Worm (Caenorhabditis elegans) whole organism, L4 larva: ENCODE measurements around the gene fbxa-139.
A peak's percentile ranks its signal among the peaks of the same experiment; 100 is the strongest.

Experiments used
- D1046.2 ChIP-seq: fragments of 200-800 bp; sonication (Bioruptor generic); IDR thresholded peaks from 2 replicates; pipeline ENCODE4 v1.3.6; 2022; ENCODE audit warnings: missing genetic modification characterization, missing compliant biosample characterization
- F10B5.3 ChIP-seq: sonication (generic microtip); optimal IDR thresholded peaks from 2 replicates; lab custom pipeline; 2016; ENCODE audit warnings: mild to moderate bottlenecking, missing genetic modification characterization, missing compliant biosample characterization
- F26F4.8 ChIP-seq: fragments of 200-800 bp; sonication (Bioruptor generic); conservative IDR thresholded peaks from 2 replicates; pipeline ENCODE4 v1.3.6; 2022; ENCODE audit warnings: missing genetic modification characterization, missing compliant biosample characterization
- F44E2.7 ChIP-seq: fragments of 200-800 bp; sonication (Bioruptor generic); IDR thresholded peaks from 2 replicates; pipeline ENCODE4 v2.1.2; 2022; ENCODE audit warnings: missing genetic modification characterization, missing compliant biosample characterization
- T26A8.4 ChIP-seq: fragments of 200-800 bp; sonication (Bioruptor generic); IDR thresholded peaks from 2 replicates; pipeline ENCODE4 v1.3.6; 2022; ENCODE audit warnings: missing genetic modification characterization, missing compliant biosample characterization
- Y105C5A.15 ChIP-seq: fragments of 200-800 bp; sonication (Bioruptor generic); IDR thresholded peaks from 2 replicates; pipeline ENCODE4 v1.3.6; 2022; ENCODE audit warnings: missing genetic modification characterization, missing compliant biosample characterization
- Y48G9A.11 ChIP-seq: fragments of 200-800 bp; sonication (Bioruptor generic); IDR thresholded peaks from 2 replicates; pipeline ENCODE4 v1.3.6; 2022; ENCODE audit warnings: missing genetic modification reagents, missing genetic modification characterization, missing compliant biosample characterization
- Y5F2A.4 ChIP-seq: fragments of 200-800 bp; sonication (Bioruptor generic); optimal IDR thresholded peaks from 2 replicates; lab custom pipeline; 2018; ENCODE audit warnings: mild to moderate bottlenecking, missing genetic modification characterization, missing compliant biosample characterization
- arid-1 ChIP-seq: fragments of 200-800 bp; sonication (Bioruptor generic); conservative IDR thresholded peaks from 2 replicates; pipeline ENCODE4 v1.3.6; 2022; ENCODE audit warnings: missing genetic modification reagents, missing genetic modification characterization, missing compliant biosample characterization
- attf-4 ChIP-seq: sonication (generic microtip); optimal IDR thresholded peaks from 3 replicates; lab custom pipeline; 2017; ENCODE audit warnings: missing biosample characterization, missing genetic modification characterization
- ceh-20 ChIP-seq: fragments of 200-800 bp; sonication (Bioruptor generic); IDR thresholded peaks from 2 replicates; pipeline ENCODE4 v1.3.6; 2022; ENCODE audit warnings: missing genetic modification reagents, missing genetic modification characterization, missing compliant biosample characterization
- ceh-44 ChIP-seq: fragments of 200-800 bp; sonication (Bioruptor generic); IDR thresholded peaks from 2 replicates; pipeline ENCODE4 v1.3.6; 2022; ENCODE audit warnings: missing genetic modification reagents, missing genetic modification characterization, missing compliant biosample characterization
- ctbp-1 ChIP-seq: fragments of 200-800 bp; sonication (Bioruptor generic); IDR thresholded peaks from 2 replicates; pipeline ENCODE4 v1.3.6; 2022; ENCODE audit warnings: missing genetic modification reagents, missing genetic modification characterization, missing compliant biosample characterization
- daf-16 ChIP-seq, 3 experiments: sonication (generic microtip); optimal IDR thresholded peaks; 2 replicates each; lab custom pipeline; 2016 to 2017; ENCODE audit warnings: missing genetic modification characterization in 3 of 3, missing genetic modification reagents in 3 of 3, mild to moderate bottlenecking in 2 of 3, missing compliant biosample characterization in 2 of 3, missing biosample characterization in 1 of 3, moderate library complexity in 1 of 3
- dmd-6 ChIP-seq: fragments of 200-800 bp; sonication (Bioruptor generic); IDR thresholded peaks from 2 replicates; pipeline ENCODE4 v1.3.6; 2022; ENCODE audit warnings: missing genetic modification reagents, missing genetic modification characterization, missing compliant biosample characterization
- dmd-8 ChIP-seq: fragments of 200-800 bp; sonication (Bioruptor generic); IDR thresholded peaks from 2 replicates; pipeline ENCODE4 v1.3.6; 2022; ENCODE audit warnings: missing genetic modification characterization, missing compliant biosample characterization
- egl-27 ChIP-seq: sonication (generic microtip); optimal IDR thresholded peaks from 3 replicates; lab custom pipeline; 2017; ENCODE audit warnings: missing biosample characterization, missing genetic modification reagents, missing genetic modification characterization
- egl-43 ChIP-seq: fragments of 200-800 bp; sonication (Bioruptor generic); IDR thresholded peaks from 2 replicates; pipeline ENCODE4 v1.3.6; 2022; ENCODE audit warnings: missing genetic modification reagents, missing genetic modification characterization, missing compliant biosample characterization
- fos-1 ChIP-seq: fragments of 150-350 bp; optimal IDR thresholded peaks from 2 replicates; lab custom pipeline; 2014; ENCODE audit warnings: missing biosample characterization, missing genetic modification characterization
- hlh-11 ChIP-seq: fragments of 200-800 bp; sonication (Bioruptor generic); optimal IDR thresholded peaks from 2 replicates; lab custom pipeline; 2018; ENCODE audit warnings: mild to moderate bottlenecking, missing genetic modification characterization, missing compliant biosample characterization
- hlh-30 ChIP-seq: sonication (generic microtip); optimal IDR thresholded peaks from 2 replicates; lab custom pipeline; 2017; ENCODE audit warnings: antibody characterized with exemption, mild to moderate bottlenecking, missing genetic modification characterization, missing compliant biosample characterization; ENCODE audit not compliant: insufficient read depth
- hmg-1.1 ChIP-seq: fragments of 200-800 bp; sonication (Bioruptor generic); IDR thresholded peaks from 2 replicates; pipeline ENCODE4 v1.3.6; 2022; ENCODE audit warnings: missing genetic modification reagents, missing genetic modification characterization, missing compliant biosample characterization
- lim-7 ChIP-seq: fragments of 200-800 bp; sonication (Bioruptor generic); IDR thresholded peaks from 2 replicates; pipeline ENCODE4 v1.3.6; 2022; ENCODE audit warnings: missing genetic modification characterization, missing compliant biosample characterization
- lin-1 ChIP-seq: fragments of 200-800 bp; sonication (Bioruptor generic); IDR thresholded peaks from 2 replicates; pipeline ENCODE4 v1.3.6; 2022; ENCODE audit warnings: missing genetic modification reagents, missing genetic modification characterization, missing compliant biosample characterization
- lsy-2 ChIP-seq, 2 experiments: fragments of 150-350 bp in 1 of 2; sonication (generic microtip) in 1 of 2; optimal IDR thresholded peaks; 2 replicates each; lab custom pipeline; 2014 to 2017; ENCODE audit warnings: missing biosample characterization in 2 of 2, missing genetic modification characterization in 2 of 2
- mdl-1 ChIP-seq, 2 experiments: fragments of 150-350 bp in 1 of 2; sonication (generic microtip) in 1 of 2; optimal IDR thresholded peaks; 2 replicates each; lab custom pipeline; 2014 to 2017; ENCODE audit warnings: missing biosample characterization in 2 of 2, missing genetic modification characterization in 2 of 2
- mep-1 ChIP-seq: fragments of 150-350 bp; sonication (generic microtip); optimal IDR thresholded peaks from 3 replicates; lab custom pipeline; 2014; ENCODE audit warnings: missing biosample characterization, missing genetic modification characterization
- mes-2 ChIP-seq: sonication (generic microtip); optimal IDR thresholded peaks from 2 replicates; lab custom pipeline; 2016; ENCODE audit warnings: missing genotype, mild to moderate bottlenecking, missing genetic modification characterization, missing compliant biosample characterization; ENCODE audit not compliant: poor library complexity, severe bottlenecking
- mxl-2 ChIP-seq: fragments of 200-800 bp; sonication (Bioruptor generic); conservative IDR thresholded peaks from 2 replicates; pipeline ENCODE4 v1.3.6; 2022; ENCODE audit warnings: missing genetic modification reagents, missing genetic modification characterization, missing compliant biosample characterization
- nhr-111 ChIP-seq: fragments of 200-800 bp; sonication (Bioruptor generic); optimal IDR thresholded peaks from 2 replicates; lab custom pipeline; 2018; ENCODE audit warnings: mild to moderate bottlenecking, missing genetic modification characterization, missing compliant biosample characterization
- nhr-28 ChIP-seq: fragments of 150-350 bp; optimal IDR thresholded peaks from 2 replicates; lab custom pipeline; 2014; ENCODE audit warnings: missing biosample characterization, missing genetic modification characterization
- nhr-42 ChIP-seq: fragments of 200-800 bp; sonication (Bioruptor generic); IDR thresholded peaks from 2 replicates; pipeline ENCODE4 v1.3.6; 2022; ENCODE audit warnings: missing genetic modification characterization, missing compliant biosample characterization
- nhr-48 ChIP-seq: sonication (generic microtip); optimal IDR thresholded peaks from 2 replicates; lab custom pipeline; 2016; ENCODE audit warnings: mild to moderate bottlenecking, missing genetic modification characterization, missing compliant biosample characterization
- nhr-6 ChIP-seq: fragments of 150-350 bp; optimal IDR thresholded peaks from 2 replicates; lab custom pipeline; 2014; ENCODE audit warnings: missing biosample characterization, missing genetic modification characterization
- nhr-77 ChIP-seq: fragments of 150-350 bp; optimal IDR thresholded peaks from 2 replicates; lab custom pipeline; 2014; ENCODE audit warnings: missing biosample characterization, missing genetic modification characterization
- pha-4 ChIP-seq, 2 experiments: fragments of 150-350 bp in 1 of 2; fragments of 200-800 bp in 1 of 2; sonication (Bioruptor generic) in 1 of 2; IDR thresholded peaks in 1 of 2; optimal IDR thresholded peaks in 1 of 2; 2 replicates each; pipeline versions ENCODE4 v1.3.6 to Lab custom; 2014 to 2022; ENCODE audit warnings: missing genetic modification characterization in 2 of 2, missing genetic modification reagents in 2 of 2, missing biosample characterization in 1 of 2, missing compliant biosample characterization in 1 of 2
- pqm-1 ChIP-seq: sonication (generic microtip); optimal IDR thresholded peaks from 2 replicates; lab custom pipeline; 2017; ENCODE audit warnings: missing biosample characterization, missing genetic modification characterization
- rbr-2 ChIP-seq: sonication (generic microtip); optimal IDR thresholded peaks from 2 replicates; lab custom pipeline; 2016; ENCODE audit warnings: missing genotype, missing genetic modification characterization, missing compliant biosample characterization
- set-16 ChIP-seq: fragments of 200-800 bp; sonication (Bioruptor generic); IDR thresholded peaks from 2 replicates; pipeline ENCODE4 v1.3.6; 2022; ENCODE audit warnings: missing genetic modification reagents, missing genetic modification characterization, missing compliant biosample characterization
- snpc-1.2 ChIP-seq: fragments of 200-800 bp; sonication (Bioruptor generic); IDR thresholded peaks from 2 replicates; pipeline ENCODE4 v1.3.6; 2022; ENCODE audit warnings: missing genetic modification reagents, missing genetic modification characterization, missing compliant biosample characterization
- spr-1 ChIP-seq: sonication (generic microtip); optimal IDR thresholded peaks from 2 replicates; lab custom pipeline; 2016; ENCODE audit warnings: mild to moderate bottlenecking, missing genetic modification characterization, missing compliant biosample characterization
- spr-3 ChIP-seq: fragments of 200-800 bp; sonication (Bioruptor generic); optimal IDR thresholded peaks from 2 replicates; lab custom pipeline; 2018; ENCODE audit warnings: mild to moderate bottlenecking, missing genetic modification characterization, missing compliant biosample characterization
- tra-1 ChIP-seq: fragments of 200-800 bp; sonication (Bioruptor generic); IDR thresholded peaks from 2 replicates; pipeline ENCODE4 v1.3.6; 2022; ENCODE audit warnings: missing genetic modification reagents, missing genetic modification characterization, missing compliant biosample characterization
- unc-62 ChIP-seq, 3 experiments: fragments of 150-350 bp in 1 of 3; sonication (generic microtip); optimal IDR thresholded peaks in 2 of 3; peaks in 1 of 3; 1 replicate in 1 of 3; 2 replicates in 2 of 3; lab custom pipeline; 2014 to 2017; ENCODE audit warnings: missing biosample characterization in 3 of 3, missing genetic modification characterization in 3 of 3, missing genetic modification reagents in 3 of 3, missing genotype in 1 of 3
- vab-7 ChIP-seq: fragments of 200-800 bp; sonication (Bioruptor generic); IDR thresholded peaks from 2 replicates; pipeline ENCODE4 v1.3.6; 2022; ENCODE audit warnings: missing genetic modification reagents, missing genetic modification characterization, missing compliant biosample characterization
- zfp-2 ChIP-seq: sonication (generic microtip); optimal IDR thresholded peaks from 2 replicates; lab custom pipeline; 2016; ENCODE audit warnings: mild to moderate bottlenecking, missing genetic modification characterization, missing compliant biosample characterization
- zip-11 ChIP-seq: fragments of 200-800 bp; sonication (Bioruptor generic); IDR thresholded peaks from 2 replicates; pipeline ENCODE4 v1.3.6; 2022; ENCODE audit warnings: missing genetic modification characterization, missing compliant biosample characterization
- ztf-11 ChIP-seq: fragments of 150-350 bp; optimal IDR thresholded peaks from 2 replicates; lab custom pipeline; 2014; ENCODE audit warnings: missing biosample characterization, missing genetic modification characterization

Gene fbxa-139

DNA sequence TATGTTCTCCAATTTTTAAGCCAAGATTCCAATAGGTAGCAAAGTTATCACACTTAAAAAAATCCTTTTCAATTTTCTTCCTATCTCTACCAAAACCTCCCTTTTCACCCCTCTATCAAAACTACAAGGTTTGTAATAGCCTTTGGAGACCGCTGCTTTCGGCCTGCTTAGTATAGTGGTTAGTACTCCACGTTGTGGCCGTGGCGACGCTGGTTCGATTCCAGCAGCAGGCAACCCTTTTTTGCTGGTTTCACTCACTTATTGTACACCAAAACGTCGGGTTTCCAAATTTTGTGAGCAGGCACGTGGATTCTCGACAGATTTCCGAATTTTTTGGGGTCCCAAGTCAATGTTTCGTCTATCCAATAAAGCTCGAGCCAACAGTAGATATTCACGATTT is 40.6 kb downstream of the fbxa-139 start:
- TF ChIP-seq zip-11 (GFP tag; lab: Robert Waterston, UW) (no peak), nhr-28 (tag; lab: Kevin White, UChicago) (peak; percentile 33), set-16 (GFP tag; lab: Robert Waterston, UW) (no peak), egl-43 (GFP tag; lab: Robert Waterston, UW) (peak; percentile 87), nhr-42 (GFP tag; lab: Robert Waterston, UW) (0 out of 2 replicates have a peak, but pooled peaks have one; percentile 9), fos-1 (tag; lab: Kevin White, UChicago) (no peak), Y105C5A.15 (GFP tag; lab: Robert Waterston, UW) (0 out of 2 replicates have a peak, but pooled peaks have one; percentile 28), Y48G9A.11 (GFP tag; lab: Robert Waterston, UW) (0 out of 2 replicates have a peak, but pooled peaks have one; percentile 37), nhr-111 (no peak), ztf-11 (no peak), mdl-1 (tag; optimal IDR thresholded peaks at IDR 0.05; lab: Kevin White, UChicago) (no peak), F10B5.3 (no peak), pha-4 (GFP tag; IDR thresholded peaks at IDR 0.05; lab: Robert Waterston, UW) (peak; percentile 39; the same call in 1 of the 2 replicates), pha-4 (tag; optimal IDR thresholded peaks at IDR 0.05; lab: Kevin White, UChicago) (no peak), lim-7 (GFP tag; lab: Robert Waterston, UW) (peak; percentile 76), nhr-48 (tag; lab: Kevin White, UChicago) (no peak), mep-1 (tag; lab: Kevin White, UChicago) (peak; percentile 28), Y5F2A.4 (GFP tag; lab: Kevin White, UChicago) (no peak), ctbp-1 (GFP tag; lab: Robert Waterston, UW) (peak; percentile 35; the same call in 1 of the 2 replicates), egl-27 (tag; lab: Kevin White, UChicago) (no peak), lin-1 (GFP tag; lab: Robert Waterston, UW) (0 out of 2 replicates have a peak, but pooled peaks have one; percentile 19), mes-2 (tag; lab: Kevin White, UChicago) (peak; percentile 68), rbr-2 (tag; lab: Kevin White, UChicago) (peak; percentile 23), lsy-2 (tag; optimal IDR thresholded peaks at IDR 0.05; lab: Kevin White, UChicago) (peak in 1 of 2 experiments; percentile 25), tra-1 (0 out of 2 replicates have a peak, but pooled peaks have one; percentile 53), mxl-2 (GFP tag; lab: Robert Waterston, UW) (no peak), arid-1 (GFP tag; lab: Robert Waterston, UW) (peak; percentile 63), spr-3 (GFP tag; lab: Kevin White, UChicago) (no peak), attf-4 (tag; lab: Kevin White, UChicago) (no peak), unc-62 (GFP tag; optimal IDR thresholded peaks at IDR 0.05 in 1 of 2; lab: Kevin White, UChicago) (peak in 1 of 2 experiments; percentile 96), unc-62 (tag; optimal IDR thresholded peaks at IDR 0.05; lab: Kevin White, UChicago) (no peak), vab-7 (GFP tag; lab: Robert Waterston, UW) (0 out of 2 replicates have a peak, but pooled peaks have one; percentile 37), nhr-6 (peak; percentile 57), T26A8.4 (GFP tag; lab: Robert Waterston, UW) (peak; percentile 56), nhr-77 (tag; lab: Kevin White, UChicago) (peak; percentile 15), F44E2.7 (GFP tag; lab: Robert Waterston, UW) (0 out of 2 replicates have a peak, but pooled peaks have one; percentile 25), dmd-6 (GFP tag; lab: Robert Waterston, UW) (peak; percentile 44), ceh-20 (0 out of 2 replicates have a peak, but pooled peaks have one; percentile 10), D1046.2 (peak; percentile 59; the same call in 1 of the 2 replicates), hlh-30 (peak; percentile 19), zfp-2 (tag; lab: Kevin White, UChicago) (no peak), hmg-1.1 (peak; percentile 54; the same call in 1 of the 2 replicates), hlh-11 (tag; lab: Kevin White, UChicago) (peak; percentile 11), dmd-8 (GFP tag; lab: Robert Waterston, UW) (peak; percentile 48; the same call in 1 of the 2 replicates), snpc-1.2 (peak; percentile 72; the same call in 1 of the 2 replicates), F26F4.8 (GFP tag; lab: Robert Waterston, UW) (no peak; the same call in 1 of the 2 replicates), spr-1 (tag; lab: Kevin White, UChicago) (peak; percentile 22), daf-16 (GFP tag; optimal IDR thresholded peaks at IDR 0.05; lab: Kevin White, UChicago) (peak in 1 of 2 experiments; percentile 46), daf-16 (tag; optimal IDR thresholded peaks at IDR 0.05; lab: Kevin White, UChicago) (peak; percentile 43), ceh-44 (GFP tag; lab: Robert Waterston, UW) (no peak), pqm-1 (tag; lab: Kevin White, UChicago) (no peak)
